Worm (Caenorhabditis elegans): ENCODE measurements around the gene C05E4.7.

C05E4.7 gene

ce11 chrV:774875-775359 is 33.0 kb downstream of the C05E4.7 start, which contains the start of gene srbc-58:
srbc-58 (plus strand) TSS chrV:774995.
- no peak for TF ChIP-seq Y22D7AL.16 (tag; optimal IDR thresholded peaks at IDR 0.05)
- TF ChIP-seq gmeb-2 (tag; optimal IDR thresholded peaks at IDR 0.05) = no peak
- no peak for TF ChIP-seq pag-3 (tag; optimal IDR thresholded peaks at IDR 0.05; ENCODE audit: borderline replicate concordance)
- no peak for TF ChIP-seq ceh-31 (tag; optimal IDR thresholded peaks at IDR 0.05)
- TF ChIP-seq ceh-34 (tag; optimal IDR thresholded peaks at IDR 0.05) = no peak
- TF ChIP-seq syd-9 (tag; optimal IDR thresholded peaks at IDR 0.05) = no peak
- no peak for TF ChIP-seq pqm-1 (tag; optimal IDR thresholded peaks at IDR 0.05)
- TF ChIP-seq ceh-14 (tag; optimal IDR thresholded peaks at IDR 0.05) = no peak
- TF ChIP-seq npax-4 (tag; optimal IDR thresholded peaks at IDR 0.05) = no peak
- TF ChIP-seq ceh-19 (GFP tag; optimal IDR thresholded peaks at IDR 0.05) = no peak
- TF ChIP-seq sdc-2 (tag; optimal IDR thresholded peaks at IDR 0.05) = no peak
- TF ChIP-seq hlh-8 (tag; optimal IDR thresholded peaks at IDR 0.05) = no peak
- TF ChIP-seq unc-86 (tag; optimal IDR thresholded peaks at IDR 0.05) = no peak
- TF ChIP-seq mec-3 (tag; optimal IDR thresholded peaks at IDR 0.05; ENCODE audit: borderline replicate concordance) = no peak
- no peak for TF ChIP-seq ztf-16 (tag; optimal IDR thresholded peaks at IDR 0.05)

ce11 chrV:777285-777684 is 35.4 kb downstream of the C05E4.7 start, which contains the start of gene R09E12.9:
R09E12.9 (plus strand) TSS chrV:777600.
- no peak for TF ChIP-seq syd-9 (tag; optimal IDR thresholded peaks at IDR 0.05)
- no peak for TF ChIP-seq unc-86 (tag; optimal IDR thresholded peaks at IDR 0.05)
- no peak for TF ChIP-seq hlh-13 (GFP tag; optimal IDR thresholded peaks at IDR 0.05)
- TF ChIP-seq hlh-6 (tag; optimal IDR thresholded peaks at IDR 0.05) = no peak
- no peak for TF ChIP-seq rnt-1 (tag; optimal IDR thresholded peaks at IDR 0.05)
- no peak for TF ChIP-seq C08G9.2 (tag; optimal IDR thresholded peaks at IDR 0.05)
- TF ChIP-seq unc-55 (GFP tag; optimal IDR thresholded peaks at IDR 0.05) = no peak
- no peak for TF ChIP-seq ceh-9 (tag; optimal IDR thresholded peaks at IDR 0.05)
- TF ChIP-seq fax-1 (tag; optimal IDR thresholded peaks at IDR 0.05) = no peak
- TF ChIP-seq pat-9 (tag; optimal IDR thresholded peaks at IDR 0.05) = no peak
- TF ChIP-seq eyg-1 (tag; optimal IDR thresholded peaks at IDR 0.05) = no peak

DNA sequence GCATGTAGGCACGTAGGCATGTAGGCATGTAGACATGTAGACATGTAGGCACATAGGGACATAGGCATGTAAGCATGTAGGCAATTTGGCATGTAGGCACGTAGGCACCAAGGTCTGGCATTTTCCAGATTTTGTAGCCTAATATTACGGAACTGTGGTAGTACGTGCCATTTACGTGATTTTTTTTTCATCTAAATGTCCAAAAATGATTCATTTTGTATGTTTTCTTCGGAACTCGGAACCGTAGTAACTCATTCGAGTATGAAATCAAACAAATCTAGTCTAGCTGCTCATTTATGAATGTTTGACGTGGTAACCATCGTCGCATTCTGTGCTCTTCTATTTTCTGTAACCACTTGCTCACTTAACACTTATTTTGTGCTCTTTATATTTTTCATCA is 36.4 kb downstream of the C05E4.7 start, which contains the start of gene srbc-59:
srbc-59 (plus strand) TSS at position 301 of the 400 bp plus-strand sequence.
- TF ChIP-seq ztf-16 (tag; optimal IDR thresholded peaks at IDR 0.05) (no peak), pat-9 (tag; optimal IDR thresholded peaks at IDR 0.05) (no peak), che-1 (tag; optimal IDR thresholded peaks at IDR 0.05) (no peak), K02D7.2 (tag; optimal IDR thresholded peaks at IDR 0.05) (no peak), pag-3 (tag; optimal IDR thresholded peaks at IDR 0.05; ENCODE audit: borderline replicate concordance) (no peak)

ce11 chrV:779999-780398 is 38.1 kb downstream of the C05E4.7 start, which contains the start of gene srbc-60:
srbc-60 (plus strand) TSS chrV:780299.
- TF ChIP-seq ceh-30 (tag; optimal IDR thresholded peaks at IDR 0.05) = no peak
- no peak for TF ChIP-seq pax-1 (tag; optimal IDR thresholded peaks at IDR 0.05)
- no peak for TF ChIP-seq ceh-18 (tag; optimal IDR thresholded peaks at IDR 0.05)
- no peak for TF ChIP-seq zip-5 (tag; optimal IDR thresholded peaks at IDR 0.05)
- no peak for TF ChIP-seq K02D7.2 (tag; optimal IDR thresholded peaks at IDR 0.05)
- TF ChIP-seq ceh-22 (tag; optimal IDR thresholded peaks at IDR 0.05) = no peak
- TF ChIP-seq elt-2 (tag; optimal IDR thresholded peaks at IDR 0.05) = no peak
- no peak for TF ChIP-seq pqm-1 (tag; optimal IDR thresholded peaks at IDR 0.05)
- TF ChIP-seq ztf-16 (tag; optimal IDR thresholded peaks at IDR 0.05) = no peak

DNA sequence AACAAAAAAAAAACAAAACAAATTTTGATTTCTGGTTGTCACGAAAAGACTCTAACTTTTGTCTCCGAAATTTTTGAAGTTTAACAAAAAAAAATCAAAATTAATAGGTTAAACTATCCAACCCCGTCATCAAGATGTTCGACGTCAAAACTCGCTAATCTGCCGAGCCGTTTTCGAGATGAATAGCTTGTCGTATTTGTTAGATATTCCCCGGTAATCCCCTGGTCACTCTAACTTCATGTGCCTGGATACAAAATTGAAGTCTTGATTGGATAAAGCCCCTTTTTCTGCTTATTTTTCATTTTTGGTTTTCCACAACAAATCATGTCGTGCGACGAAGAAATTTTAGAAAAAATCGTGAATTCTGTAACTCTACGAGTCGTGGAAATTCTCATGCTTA is 40.5 kb downstream of the C05E4.7 start, which contains the start of gene srab-16:
srab-16 (plus strand) TSS at position 301 of the 400 bp plus-strand sequence.
- TF ChIP-seq fkh-10 (GFP tag; optimal IDR thresholded peaks at IDR 0.05) (no peak), unc-55 (GFP tag; optimal IDR thresholded peaks at IDR 0.05) (no peak), ref-2 (tag; optimal IDR thresholded peaks at IDR 0.05) (no peak), che-1 (tag; optimal IDR thresholded peaks at IDR 0.05) (no peak)

Data from whole organism, late embryonic.